Fruit fly (Drosophila melanogaster): ENCODE measurements around the gene Or2a.

DNA sequence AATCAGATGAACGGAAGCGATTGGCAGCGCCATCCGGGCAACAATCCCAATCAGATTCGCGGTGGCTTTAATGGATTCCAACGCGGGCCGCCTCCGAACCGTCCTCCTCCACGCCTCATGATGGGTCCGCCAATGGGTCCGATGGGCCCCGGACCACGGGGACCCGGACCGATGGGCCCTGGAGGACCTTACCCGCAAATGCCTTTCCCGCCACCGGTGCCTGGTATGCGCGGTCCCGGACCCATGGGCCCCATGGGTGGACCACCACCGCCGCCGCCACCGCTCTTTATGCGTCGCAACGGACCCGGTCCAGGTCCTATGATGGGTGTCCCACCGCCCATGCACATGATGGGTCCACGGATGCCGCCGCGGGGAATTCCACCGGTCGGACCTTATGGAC is 3.1 kb upstream of the Or2a start:
- TF ChIP-seq CG17568 (GFP tag; optimal IDR thresholded peaks at IDR 0.05) (no peak), CG7786 (GFP tag; optimal IDR thresholded peaks at IDR 0.05) (no peak), CG9727 (GFP tag; optimal IDR thresholded peaks at IDR 0.05) (no peak), Asciz (GFP tag; optimal IDR thresholded peaks at IDR 0.05) (no peak), D19B (GFP tag; optimal IDR thresholded peaks at IDR 0.05) (no peak), Atf3 (GFP tag; optimal IDR thresholded peaks at IDR 0.05) (no peak), Lpt (GFP tag; optimal IDR thresholded peaks at IDR 0.05) (no peak), Drgx (GFP tag; IDR thresholded peaks at IDR 0.05) (no peak), crol (GFP tag; IDR thresholded peaks at IDR 0.05) (no peak)
